Worm (Caenorhabditis elegans) whole organism, early embryonic: Measurements from ENCODE around the gene Y49F6B.12.

Experiments used
- B0310.2 ChIP-seq: sonication (generic microtip); optimal IDR thresholded peaks from 2 replicates; lab custom pipeline; 2016; ENCODE audit warnings: mild to moderate bottlenecking, missing genetic modification characterization, missing compliant biosample characterization
- F13C5.2 ChIP-seq: sonication (generic microtip); optimal IDR thresholded peaks from 2 replicates; lab custom pipeline; 2017; ENCODE audit warnings: mild to moderate bottlenecking, missing genetic modification characterization, inconsistent platforms, missing compliant biosample characterization
- aly-1 ChIP-seq: sonication (generic microtip); optimal IDR thresholded peaks from 2 replicates; lab custom pipeline; 2016; ENCODE audit warnings: missing genetic modification characterization, missing compliant biosample characterization
- ama-1 ChIP-seq: fragments of 150-350 bp; optimal IDR thresholded peaks from 2 replicates; lab custom pipeline; 2014
- ceh-13 ChIP-seq: fragments of 200-800 bp; sonication (Bioruptor generic); optimal IDR thresholded peaks from 2 replicates; lab custom pipeline; 2018; ENCODE audit warnings: mild to moderate bottlenecking, missing genetic modification characterization, missing compliant biosample characterization
- ceh-36 ChIP-seq: sonication (generic microtip); optimal IDR thresholded peaks from 2 replicates; lab custom pipeline; 2016; ENCODE audit warnings: missing genetic modification characterization, inconsistent platforms, missing compliant biosample characterization
- ets-7 ChIP-seq: sonication (generic microtip); optimal IDR thresholded peaks from 2 replicates; lab custom pipeline; 2016; ENCODE audit warnings: missing genotype, missing genetic modification characterization, missing compliant biosample characterization
- flt-1 ChIP-seq: fragments of 200-800 bp; sonication (Bioruptor generic); IDR thresholded peaks from 2 replicates; pipeline ENCODE4 v1.3.6; 2022; ENCODE audit warnings: missing genetic modification characterization, missing compliant biosample characterization
- hmbx-1 ChIP-seq: sonication (generic microtip); optimal IDR thresholded peaks from 2 replicates; lab custom pipeline; 2016; ENCODE audit warnings: mild to moderate bottlenecking, missing genetic modification characterization, missing compliant biosample characterization
- hmg-4 ChIP-seq: fragments of 200-800 bp; sonication (Bioruptor generic); optimal IDR thresholded peaks from 2 replicates; lab custom pipeline; 2018; ENCODE audit warnings: mild to moderate bottlenecking, missing genetic modification characterization, missing compliant biosample characterization
- hnd-1 ChIP-seq: sonication (generic microtip); optimal IDR thresholded peaks from 2 replicates; lab custom pipeline; 2016; ENCODE audit warnings: missing genetic modification characterization, missing compliant biosample characterization
- pes-1 ChIP-seq: fragments of 200-800 bp; sonication (Bioruptor generic); IDR thresholded peaks from 2 replicates; pipeline ENCODE4 v1.3.6; 2022; ENCODE audit warnings: missing genetic modification reagents, missing genetic modification characterization, missing compliant biosample characterization
- scrt-1 ChIP-seq: fragments of 200-800 bp; sonication (Bioruptor generic); IDR thresholded peaks from 2 replicates; pipeline ENCODE4 v1.3.6; 2022; ENCODE audit warnings: missing genetic modification characterization, missing compliant biosample characterization
- sea-1 ChIP-seq: fragments of 200-800 bp; sonication (Bioruptor generic); conservative IDR thresholded peaks from 2 replicates; pipeline ENCODE4 v1.3.6; 2022; ENCODE audit warnings: missing genetic modification characterization, missing compliant biosample characterization
- tbx-11 ChIP-seq: fragments of 200-800 bp; sonication (Bioruptor generic); IDR thresholded peaks from 2 replicates; pipeline ENCODE4 v1.3.6; 2022; ENCODE audit warnings: missing genetic modification characterization, missing compliant biosample characterization
- tbx-37 ChIP-seq: fragments of 200-800 bp; sonication (Bioruptor generic); conservative IDR thresholded peaks from 2 replicates; pipeline ENCODE4 v1.3.6; 2022; ENCODE audit warnings: missing genetic modification reagents, missing genetic modification characterization, missing compliant biosample characterization
- tra-4 ChIP-seq: sonication (generic microtip); optimal IDR thresholded peaks from 2 replicates; lab custom pipeline; 2017; ENCODE audit warnings: missing genetic modification characterization, missing compliant biosample characterization

Gene Y49F6B.12

ce11 chrII:3482231-3482630 lies 10.0 kb upstream of the Y49F6B.12 start, which contains the start of gene smu-2:
Gene smu-2 (plus strand): TSS chrII:3482408.
- TF ChIP-seq F13C5.2 (no peak), tbx-37 (GFP tag; lab: Robert Waterston, UW) (peak; percentile 68), B0310.2 (no peak), hnd-1 (no peak), sea-1 (GFP tag; lab: Robert Waterston, UW) (0 out of 2 replicates have a peak, but pooled peaks have one; percentile 6), tra-4 (no peak), hmbx-1 (tag; lab: Kevin White, UChicago) (no peak), ceh-13 (no peak), tbx-11 (GFP tag; lab: Robert Waterston, UW) (no peak), ets-7 (tag; lab: Kevin White, UChicago) (no peak), pes-1 (peak; percentile 61; the same call in 1 of the 2 replicates), flt-1 (GFP tag; lab: Robert Waterston, UW) (0 out of 2 replicates have a peak, but pooled peaks have one; percentile 17), scrt-1 (GFP tag; lab: Robert Waterston, UW) (no peak), aly-1 (tag; lab: Kevin White, UChicago) (no peak), ama-1 (no peak), ceh-36 (tag; lab: Kevin White, UChicago) (no peak), hmg-4 (GFP tag; lab: Kevin White, UChicago) (no peak)

- TF ChIP-seq tbx-11 (GFP tag; lab: Robert Waterston, UW), result no peak
- no peak for TF ChIP-seq ceh-13
- no peak for TF ChIP-seq B0310.2
- TF ChIP-seq ceh-36 (tag; lab: Kevin White, UChicago), result no peak
- no peak for TF ChIP-seq F13C5.2
Measured at ce11 chrII:3481584-3481983, 9.4 kb upstream of the Y49F6B.12 start, which contains the start of gene Y49F6B.8. Gene Y49F6B.8 (minus strand): TSS chrII:3481684.

DNA sequence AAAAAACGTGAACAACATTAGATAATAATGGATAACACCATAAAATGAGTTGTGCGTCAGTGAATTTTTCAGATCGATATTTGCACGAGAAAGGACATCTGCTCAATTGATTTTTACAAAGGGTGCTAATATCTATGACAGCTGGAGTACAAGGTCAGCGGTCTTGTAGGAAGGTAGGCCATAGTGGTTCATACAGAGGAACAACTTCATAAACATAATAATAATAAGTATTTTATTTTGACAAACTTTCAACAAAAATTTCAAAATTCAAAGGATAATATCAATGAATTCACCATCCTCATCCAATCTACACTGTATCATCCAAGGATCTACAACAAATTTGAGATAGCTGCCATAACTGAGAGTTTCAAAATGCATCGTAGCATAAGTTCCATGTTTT lies 5.0 kb upstream of the Y49F6B.12 start, which contains the start of gene fbxb-104:
Gene fbxb-104, minus strand, starts transcription at position 101 of the 400 bp plus-strand sequence.
- TF ChIP-seq pes-1 (no peak), sea-1 (GFP tag; lab: Robert Waterston, UW) (no peak), ets-7 (tag; lab: Kevin White, UChicago) (no peak), tbx-37 (GFP tag; lab: Robert Waterston, UW) (no peak), ceh-36 (tag; lab: Kevin White, UChicago) (no peak), F13C5.2 (no peak), tra-4 (no peak), ceh-13 (no peak), B0310.2 (no peak), hmg-4 (GFP tag; lab: Kevin White, UChicago) (no peak), flt-1 (GFP tag; lab: Robert Waterston, UW) (no peak), tbx-11 (GFP tag; lab: Robert Waterston, UW) (no peak), hmbx-1 (tag; lab: Kevin White, UChicago) (no peak), hnd-1 (no peak), scrt-1 (GFP tag; lab: Robert Waterston, UW) (no peak), ama-1 (no peak), aly-1 (tag; lab: Kevin White, UChicago) (no peak)

DNA sequence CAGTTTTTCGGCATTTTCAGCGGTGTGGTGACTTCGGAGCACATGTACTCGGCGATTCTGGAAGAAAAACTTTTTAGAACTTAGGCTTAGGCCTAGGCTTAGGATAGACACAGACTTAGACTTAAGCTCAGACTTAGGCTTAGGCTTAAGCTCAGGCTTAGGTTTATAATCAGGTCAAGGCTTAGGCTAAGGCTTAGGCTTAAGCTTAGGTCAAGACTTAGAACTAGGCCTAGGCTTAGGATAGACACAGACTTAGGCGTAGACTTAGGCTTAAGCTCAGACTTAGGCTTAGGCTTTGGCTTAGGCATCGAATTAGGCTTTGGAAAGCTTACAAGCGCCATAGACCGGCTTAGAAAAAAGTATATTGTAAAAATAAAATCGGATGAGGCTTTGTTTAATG lies 4.3 kb upstream of the Y49F6B.12 start:
- TF ChIP-seq ceh-36 (tag; lab: Kevin White, UChicago) (peak; percentile 71), B0310.2 (no peak)

DNA sequence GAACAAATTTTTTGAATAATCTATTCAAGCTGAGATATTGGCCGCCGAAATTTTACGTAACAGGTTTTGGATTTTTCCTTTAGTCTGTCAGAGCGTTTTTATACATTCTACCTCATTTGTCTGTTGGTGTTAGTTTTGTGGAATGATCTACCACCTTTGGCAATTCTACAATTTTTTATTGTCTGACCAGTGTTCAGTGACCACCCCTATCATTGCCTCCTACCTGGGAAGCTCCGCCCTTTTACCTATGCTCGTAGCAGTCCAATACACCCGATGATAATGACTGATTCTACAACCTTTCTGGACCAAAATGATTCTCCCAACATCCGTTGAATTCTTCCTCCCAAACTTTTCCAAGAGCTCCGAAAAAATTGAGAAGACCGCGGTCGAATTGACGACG lies 1.5 kb upstream of the Y49F6B.12 start, which contains the start of gene sdz-32:
Gene sdz-32, plus strand, starts transcription at position 301 of the 400 bp plus-strand sequence.
- TF ChIP-seq scrt-1 (GFP tag; lab: Robert Waterston, UW) (no peak), aly-1 (tag; lab: Kevin White, UChicago) (no peak), sea-1 (GFP tag; lab: Robert Waterston, UW) (no peak), tbx-37 (GFP tag; lab: Robert Waterston, UW) (no peak), tbx-11 (GFP tag; lab: Robert Waterston, UW) (no peak), hnd-1 (no peak), ama-1 (no peak), ceh-13 (no peak), ets-7 (tag; lab: Kevin White, UChicago) (no peak), tra-4 (no peak), flt-1 (GFP tag; lab: Robert Waterston, UW) (no peak), F13C5.2 (no peak), hmbx-1 (tag; lab: Kevin White, UChicago) (no peak), ceh-36 (tag; lab: Kevin White, UChicago) (no peak)

DNA sequence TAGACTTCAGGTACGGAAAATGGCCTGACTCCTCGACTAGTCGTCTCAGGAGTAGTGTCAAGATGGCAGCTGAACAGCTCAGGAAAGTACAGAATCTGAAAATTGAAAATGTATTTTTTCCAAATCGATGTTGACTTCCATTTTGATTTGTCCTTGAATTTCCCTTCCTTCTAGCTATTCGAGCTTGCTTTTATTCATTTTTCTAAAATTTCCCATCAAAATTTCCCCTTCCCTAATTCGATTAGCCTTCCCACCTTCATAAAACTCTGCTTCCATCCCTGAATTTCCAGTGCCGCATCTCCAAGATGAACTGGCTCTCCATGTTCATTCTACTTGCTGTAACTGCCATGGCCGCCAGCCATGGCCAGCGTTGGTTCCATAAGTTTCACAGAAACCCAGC lies 601 bp upstream of the Y49F6B.12 start, which contains the start of gene Y49F6B.6:
Gene Y49F6B.6, plus strand, starts transcription at position 301 of the 400 bp plus-strand sequence.
- TF ChIP-seq ets-7 (tag; lab: Kevin White, UChicago) (no peak), ceh-36 (tag; lab: Kevin White, UChicago) (no peak), ceh-13 (no peak), F13C5.2 (no peak), aly-1 (tag; lab: Kevin White, UChicago) (no peak), scrt-1 (GFP tag; lab: Robert Waterston, UW) (no peak), tbx-11 (GFP tag; lab: Robert Waterston, UW) (no peak)

DNA sequence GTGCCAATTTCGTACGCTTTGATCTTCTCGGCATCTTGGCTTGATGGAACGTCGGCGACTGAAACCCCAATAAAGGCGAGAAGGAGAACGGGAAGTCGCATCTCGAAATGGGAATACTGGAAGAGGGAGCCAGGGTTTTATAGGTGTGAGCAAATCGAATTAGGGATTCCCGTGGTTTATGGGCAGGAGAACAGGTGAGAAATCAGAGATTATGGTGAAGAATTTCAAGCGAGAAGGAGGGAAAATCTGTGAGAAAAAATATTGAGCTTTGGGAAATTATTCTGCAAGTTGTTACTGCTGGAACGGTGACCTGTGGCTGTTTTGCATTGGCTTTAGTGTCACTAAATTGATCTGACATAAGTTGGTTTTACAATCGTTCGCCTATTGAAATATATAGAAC lies 613 bp downstream of the Y49F6B.12 start, which contains the start of gene Y49F6B.13:
Gene Y49F6B.13, minus strand, starts transcription at position 101 of the 400 bp plus-strand sequence.
- TF ChIP-seq hnd-1, result no peak
- TF ChIP-seq F13C5.2, result no peak
- TF ChIP-seq hmg-4 (GFP tag; lab: Kevin White, UChicago), result no peak
- TF ChIP-seq pes-1, result no peak
- no peak for TF ChIP-seq ceh-13
- TF ChIP-seq ets-7 (tag; lab: Kevin White, UChicago), result no peak
- no peak for TF ChIP-seq scrt-1 (GFP tag; lab: Robert Waterston, UW)
- no peak for TF ChIP-seq tra-4
- no peak for TF ChIP-seq sea-1 (GFP tag; lab: Robert Waterston, UW)
- TF ChIP-seq flt-1 (GFP tag; lab: Robert Waterston, UW), result no peak
- TF ChIP-seq B0310.2, result no peak
- no peak for TF ChIP-seq ceh-36 (tag; lab: Kevin White, UChicago)
- no peak for TF ChIP-seq tbx-37 (GFP tag; lab: Robert Waterston, UW)
- no peak for TF ChIP-seq hmbx-1 (tag; lab: Kevin White, UChicago)

DNA sequence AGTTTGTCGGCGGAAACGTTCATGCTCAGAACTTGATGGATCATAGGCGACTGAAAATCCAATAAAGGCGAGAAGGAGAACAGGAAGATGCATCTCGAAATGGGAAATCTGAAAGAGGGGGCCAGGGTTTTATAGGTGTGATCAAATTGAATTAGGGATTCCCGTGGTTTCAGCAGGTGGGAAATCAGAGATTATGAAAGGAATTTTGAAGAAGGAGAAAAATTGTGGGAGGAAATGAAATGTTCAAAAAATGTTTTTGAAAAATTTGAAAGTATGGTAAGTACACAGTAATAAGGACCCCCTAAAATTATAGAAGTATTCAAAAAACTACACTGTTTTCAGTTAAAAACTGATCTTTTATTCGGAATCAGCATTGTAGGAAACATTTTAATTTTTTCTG lies 1.7 kb downstream of the Y49F6B.12 start, which contains the start of gene Y49F6B.20:
Gene Y49F6B.20, minus strand, starts transcription at position 101 of the 400 bp plus-strand sequence.
- TF ChIP-seq hmg-4 (GFP tag; lab: Kevin White, UChicago) (no peak), sea-1 (GFP tag; lab: Robert Waterston, UW) (no peak), ama-1 (no peak), ets-7 (tag; lab: Kevin White, UChicago) (no peak), F13C5.2 (no peak), ceh-36 (tag; lab: Kevin White, UChicago) (no peak), ceh-13 (no peak), tra-4 (no peak), tbx-37 (GFP tag; lab: Robert Waterston, UW) (no peak), hnd-1 (no peak), aly-1 (tag; lab: Kevin White, UChicago) (no peak), pes-1 (no peak), tbx-11 (GFP tag; lab: Robert Waterston, UW) (no peak), scrt-1 (GFP tag; lab: Robert Waterston, UW) (no peak), hmbx-1 (tag; lab: Kevin White, UChicago) (no peak), flt-1 (GFP tag; lab: Robert Waterston, UW) (no peak), B0310.2 (no peak)
